Fruit fly (Drosophila melanogaster) whole organism, adult: Measurements from ENCODE around the gene CG9044.

Experiments used
- CG12768 ChIP-seq: fragments of 200-800 bp; sonication (Bioruptor generic); optimal IDR thresholded peaks from 2 replicates; lab custom pipeline; 2017; ENCODE audit warnings: missing biosample characterization, missing genetic modification characterization, mild to moderate bottlenecking, moderate library complexity, missing genetic modification reagents
- CG1620 ChIP-seq: fragments of 200-800 bp; sonication (Bioruptor generic); optimal IDR thresholded peaks from 2 replicates; lab custom pipeline; 2016; ENCODE audit warnings: missing biosample characterization, missing genetic modification characterization
- CG7101 ChIP-seq: fragments of 200-800 bp; sonication (Bioruptor generic); optimal IDR thresholded peaks from 2 replicates; lab custom pipeline; 2018; ENCODE audit warnings: missing biosample characterization, mild to moderate bottlenecking, missing genetic modification characterization, moderate library complexity
- Crg-1 ChIP-seq: fragments of 200-800 bp; sonication (Bioruptor generic); optimal IDR thresholded peaks from 2 replicates; lab custom pipeline; 2016; ENCODE audit warnings: missing biosample characterization, missing genetic modification characterization
- Mnt ChIP-seq: fragments of 200-800 bp; sonication (Bioruptor generic); optimal IDR thresholded peaks from 2 replicates; lab custom pipeline; 2016; ENCODE audit warnings: missing biosample characterization, mild to moderate bottlenecking, missing genetic modification characterization
- bab1 ChIP-seq: fragments of 200-800 bp; sonication (Bioruptor generic); optimal IDR thresholded peaks from 3 replicates; lab custom pipeline; 2019; ENCODE audit warnings: missing biosample characterization, mild to moderate bottlenecking, missing genetic modification characterization, moderate library complexity
- kay ChIP-seq: fragments of 200-800 bp; sonication (Bioruptor generic); peaks from one replicate; lab custom pipeline; 2016; ENCODE audit warnings: missing biosample characterization, missing genetic modification characterization, borderline replicate concordance
- tj ChIP-seq: fragments of 200-800 bp; sonication (Bioruptor generic); optimal IDR thresholded peaks from 3 replicates; lab custom pipeline; 2017; ENCODE audit warnings: missing biosample characterization, mild to moderate bottlenecking, missing genetic modification characterization, moderate library complexity

DNA sequence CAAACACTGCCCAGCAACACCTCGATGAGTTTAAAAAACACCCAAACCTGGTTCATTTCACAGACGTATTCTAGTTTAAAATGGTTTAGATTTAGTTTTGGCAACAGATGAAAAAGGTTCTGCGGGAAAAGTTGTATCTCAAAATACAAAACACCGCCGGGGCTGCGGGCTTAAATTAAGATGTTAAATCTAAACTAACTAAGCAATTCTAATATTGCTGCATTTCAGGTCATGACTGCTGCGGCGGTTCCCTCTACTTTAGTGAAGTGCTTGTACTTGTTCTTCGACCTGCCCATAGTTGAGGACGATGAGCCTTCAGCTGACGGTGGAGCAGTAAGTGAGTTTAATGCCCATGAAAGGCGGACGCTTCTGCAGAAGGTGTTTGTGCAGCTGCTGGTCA is 39.1 kb upstream of the CG9044 start, which contains the start of gene CG14000:
- no peak for TF ChIP-seq Mnt (GFP tag; lab: Kevin White, UChicago)
- TF ChIP-seq tj (GFP tag; lab: Kevin White, UChicago) = no peak
- no peak for TF ChIP-seq CG12768 (GFP tag; lab: Kevin White, UChicago)
- TF ChIP-seq bab1 = no peak
- TF ChIP-seq kay (GFP tag; lab: Kevin White, UChicago) = no peak
- TF ChIP-seq Crg-1 (GFP tag; lab: Kevin White, UChicago) = no peak
- TF ChIP-seq CG7101 = no peak
- TF ChIP-seq CG1620 (GFP tag; lab: Kevin White, UChicago) = no peak
